Worm (Caenorhabditis elegans) whole organism, early embryonic: ENCODE results near the gene D1086.12.

Experiments
- B0310.2 ChIP-seq: sonication (generic microtip); optimal IDR thresholded peaks from 2 replicates; lab custom pipeline; 2016; ENCODE audit warnings: mild to moderate bottlenecking, missing genetic modification characterization, missing compliant biosample characterization
- ama-1 ChIP-seq: fragments of 150-350 bp; optimal IDR thresholded peaks from 2 replicates; lab custom pipeline; 2014
- ceh-13 ChIP-seq: fragments of 200-800 bp; sonication (Bioruptor generic); optimal IDR thresholded peaks from 2 replicates; lab custom pipeline; 2018; ENCODE audit warnings: mild to moderate bottlenecking, missing genetic modification characterization, missing compliant biosample characterization
- flt-1 ChIP-seq: fragments of 200-800 bp; sonication (Bioruptor generic); IDR thresholded peaks from 2 replicates; pipeline ENCODE4 v1.3.6; 2022; ENCODE audit warnings: missing genetic modification characterization, missing compliant biosample characterization
- hmbx-1 ChIP-seq: sonication (generic microtip); optimal IDR thresholded peaks from 2 replicates; lab custom pipeline; 2016; ENCODE audit warnings: mild to moderate bottlenecking, missing genetic modification characterization, missing compliant biosample characterization
- scrt-1 ChIP-seq: fragments of 200-800 bp; sonication (Bioruptor generic); IDR thresholded peaks from 2 replicates; pipeline ENCODE4 v1.3.6; 2022; ENCODE audit warnings: missing genetic modification characterization, missing compliant biosample characterization
- sea-1 ChIP-seq: fragments of 200-800 bp; sonication (Bioruptor generic); conservative IDR thresholded peaks from 2 replicates; pipeline ENCODE4 v1.3.6; 2022; ENCODE audit warnings: missing genetic modification characterization, missing compliant biosample characterization
- tbx-11 ChIP-seq: fragments of 200-800 bp; sonication (Bioruptor generic); IDR thresholded peaks from 2 replicates; pipeline ENCODE4 v1.3.6; 2022; ENCODE audit warnings: missing genetic modification characterization, missing compliant biosample characterization

DNA sequence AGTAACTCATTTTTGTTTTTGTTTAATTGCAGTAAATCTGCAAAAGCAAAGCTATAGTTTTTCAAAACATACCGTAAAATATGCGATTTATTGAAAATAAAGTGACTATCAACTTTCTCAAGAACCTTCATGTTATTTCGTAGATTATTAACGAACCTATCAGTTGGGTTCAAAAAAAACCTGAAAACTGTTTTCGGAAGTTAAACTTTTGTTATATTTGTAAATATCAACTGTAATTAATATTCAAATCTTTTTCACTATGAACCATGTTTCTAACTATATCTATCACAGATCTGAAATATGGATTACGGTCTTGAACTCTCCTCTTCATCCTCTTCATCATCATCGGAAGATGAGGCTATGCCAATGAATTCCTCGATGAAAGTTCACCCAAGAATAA, 12.9 kb upstream of the D1086.12 start, which contains the start of gene D1086.19:
- TF ChIP-seq ama-1 (no peak), hmbx-1 (tag; lab: Kevin White, UChicago) (no peak), B0310.2 (no peak), sea-1 (GFP tag; lab: Robert Waterston, UW) (no peak), scrt-1 (GFP tag; lab: Robert Waterston, UW) (no peak), flt-1 (GFP tag; lab: Robert Waterston, UW) (no peak), tbx-11 (GFP tag; lab: Robert Waterston, UW) (no peak), ceh-13 (GFP tag; lab: Kevin White, UChicago) (no peak)
